Fruit fly (Drosophila melanogaster) whole organism, embryonic: Measurements from ENCODE around the gene eIF4E7.

Experiments used
- ATbp ChIP-seq: fragments of 200-800 bp; sonication (Bioruptor generic); optimal IDR thresholded peaks from 2 replicates; lab custom pipeline; 2017; ENCODE audit warnings: missing biosample characterization, mild to moderate bottlenecking, missing genetic modification characterization, missing genetic modification reagents
- Antp ChIP-seq: fragments of 200-800 bp; sonication (Bioruptor generic); optimal IDR thresholded peaks from 3 replicates; lab custom pipeline; 2016; ENCODE audit warnings: missing biosample characterization, missing genetic modification characterization
- Atf6 ChIP-seq: fragments of 200-800 bp; sonication (Bioruptor generic); IDR thresholded peaks from 2 replicates; pipeline ENCODE4 v1.3.6; 2022; ENCODE audit warnings: missing biosample characterization, missing genetic modification characterization
- BEAF-32 ChIP-seq: fragments of 200-800 bp; sonication (Bioruptor generic); optimal IDR thresholded peaks from 3 replicates; lab custom pipeline; 2017; ENCODE audit warnings: missing biosample characterization, missing genetic modification characterization, mild to moderate bottlenecking, moderate library complexity, missing genetic modification reagents
- CG10543 ChIP-seq: fragments of 200-800 bp; sonication (Bioruptor generic); optimal IDR thresholded peaks from 3 replicates; lab custom pipeline; 2017; ENCODE audit warnings: missing biosample characterization, mild to moderate bottlenecking, missing genetic modification characterization, moderate library complexity
- CG10959 ChIP-seq: fragments of 200-800 bp; sonication (Bioruptor generic); IDR thresholded peaks from 2 replicates; pipeline ENCODE4 v1.3.6; 2022; ENCODE audit warnings: missing biosample characterization, missing genetic modification characterization
- CG11504 ChIP-seq: fragments of 200-800 bp; sonication (Bioruptor generic); optimal IDR thresholded peaks from 3 replicates; lab custom pipeline; 2019; ENCODE audit warnings: missing biosample characterization, mild to moderate bottlenecking, missing genetic modification characterization, moderate library complexity
- CG11695 ChIP-seq: fragments of 200-800 bp; sonication (Bioruptor generic); IDR thresholded peaks from 3 replicates; pipeline ENCODE4 v1.3.6; 2022; ENCODE audit warnings: missing biosample characterization, missing genetic modification characterization
- CG1602 ChIP-seq: fragments of 200-800 bp; sonication (Bioruptor generic); optimal IDR thresholded peaks from 3 replicates; lab custom pipeline; 2016; ENCODE audit warnings: missing biosample characterization, missing genetic modification characterization
- CG17359 ChIP-seq: fragments of 200-800 bp; sonication (Bioruptor generic); optimal IDR thresholded peaks from 3 replicates; lab custom pipeline; 2018; ENCODE audit warnings: missing biosample characterization, mild to moderate bottlenecking, missing genetic modification characterization, moderate library complexity
- CG18599 ChIP-seq: fragments of 200-800 bp; sonication (Bioruptor generic); optimal IDR thresholded peaks from 3 replicates; lab custom pipeline; 2017; ENCODE audit warnings: missing biosample characterization, missing genetic modification characterization, mild to moderate bottlenecking, moderate library complexity, missing genetic modification reagents
- CG2129 ChIP-seq: fragments of 200-800 bp; sonication (Bioruptor generic); IDR thresholded peaks from 2 replicates; pipeline ENCODE4 v1.3.6; 2022; ENCODE audit warnings: missing biosample characterization, missing genetic modification characterization; ENCODE audit not compliant: partially characterized antibody
- CG2199 ChIP-seq: fragments of 200-800 bp; sonication (Bioruptor generic); IDR thresholded peaks from 3 replicates; pipeline ENCODE4 v1.3.6; 2022; ENCODE audit warnings: missing biosample characterization, missing genetic modification characterization
- CG2678 ChIP-seq: fragments of 200-800 bp; sonication (Bioruptor generic); optimal IDR thresholded peaks from 3 replicates; lab custom pipeline; 2019; ENCODE audit warnings: missing biosample characterization, mild to moderate bottlenecking, missing genetic modification characterization, moderate library complexity
- CG32532 ChIP-seq: fragments of 200-800 bp; sonication (Bioruptor generic); IDR thresholded peaks from 2 replicates; pipeline ENCODE4 v1.3.6; 2022; ENCODE audit warnings: missing biosample characterization, missing genetic modification characterization
- CG3847 ChIP-seq: fragments of 200-800 bp; sonication (Bioruptor generic); IDR thresholded peaks from 2 replicates; pipeline ENCODE4 v1.3.6; 2022; ENCODE audit warnings: missing biosample characterization, missing genetic modification characterization
- CG6272 ChIP-seq: fragments of 200-800 bp; sonication (Bioruptor generic); IDR thresholded peaks from 2 replicates; pipeline ENCODE4 v1.3.6; 2022; ENCODE audit warnings: missing biosample characterization, missing genetic modification characterization
- CG6683 ChIP-seq: fragments of 200-800 bp; sonication (Bioruptor generic); optimal IDR thresholded peaks from 2 replicates; lab custom pipeline; 2017; ENCODE audit warnings: missing biosample characterization, mild to moderate bottlenecking, missing genetic modification characterization, missing genetic modification reagents
- CG8290 ChIP-seq, 3 experiments: fragments of 200-800 bp; sonication (Bioruptor generic); optimal IDR thresholded peaks; 2 replicates each; lab custom pipeline; 2016 to 2019; ENCODE audit warnings: missing biosample characterization in 3 of 3, missing genetic modification characterization in 3 of 3, mild to moderate bottlenecking in 2 of 3, moderate library complexity in 1 of 3
- CG8765 ChIP-seq: fragments of 200-800 bp; sonication (Bioruptor generic); IDR thresholded peaks from 2 replicates; pipeline ENCODE4 v1.3.6; 2022; ENCODE audit warnings: missing biosample characterization, missing genetic modification characterization
- CG9215 ChIP-seq: fragments of 200-800 bp; sonication (Bioruptor generic); IDR thresholded peaks from 2 replicates; pipeline ENCODE4 v1.3.6; 2022; ENCODE audit warnings: missing biosample characterization, missing genetic modification characterization
- Dfd ChIP-seq, 2 experiments: fragments of >200 bp; optimal IDR thresholded peaks; 2 replicates each; lab custom pipeline; 2017; ENCODE audit warnings: missing biosample characterization in 2 of 2, missing genetic modification characterization in 2 of 2
- Dip2 ChIP-seq: fragments of 200-800 bp; sonication (Bioruptor generic); IDR thresholded peaks from 2 replicates; pipeline ENCODE4 v1.3.6; 2022; ENCODE audit warnings: missing biosample characterization, missing genetic modification characterization
- Doc3 ChIP-seq: fragments of 200-800 bp; sonication (Bioruptor generic); IDR thresholded peaks from 3 replicates; pipeline ENCODE4 v1.3.6; 2022; ENCODE audit warnings: missing biosample characterization, missing genetic modification characterization; ENCODE audit not compliant: partially characterized antibody
- Drgx ChIP-seq: fragments of 200-800 bp; sonication (Bioruptor generic); IDR thresholded peaks from 2 replicates; pipeline ENCODE4 v1.3.6; 2022; ENCODE audit warnings: missing biosample characterization, missing genetic modification characterization
- GATAe ChIP-seq: fragments of 200-800 bp; sonication (Bioruptor generic); conservative IDR thresholded peaks from 2 replicates; pipeline ENCODE4 v1.3.6; 2022; ENCODE audit warnings: missing biosample characterization, missing genetic modification characterization
- Hey ChIP-seq: fragments of 200-800 bp; sonication (Bioruptor generic); optimal IDR thresholded peaks from 3 replicates; lab custom pipeline; 2018; ENCODE audit warnings: missing biosample characterization, mild to moderate bottlenecking, missing genetic modification characterization
- Med ChIP-seq: fragments of 200-800 bp; sonication (Bioruptor generic); peaks from one replicate; lab custom pipeline; 2016; ENCODE audit warnings: missing biosample characterization, missing genetic modification characterization, mild to moderate bottlenecking, inconsistent platforms, moderate library complexity
- NC2β ChIP-seq: fragments of 200-800 bp; sonication (Bioruptor generic); optimal IDR thresholded peaks from 2 replicates; lab custom pipeline; 2016; ENCODE audit warnings: missing biosample characterization, missing genetic modification characterization
- NfI ChIP-seq: fragments of 200-800 bp; sonication (Bioruptor generic); optimal IDR thresholded peaks from 3 replicates; lab custom pipeline; 2018; ENCODE audit warnings: missing biosample characterization, mild to moderate bottlenecking, missing genetic modification characterization, moderate library complexity
- Oaz ChIP-seq: fragments of 200-800 bp; sonication (Bioruptor generic); IDR thresholded peaks from 2 replicates; pipeline ENCODE4 v1.3.6; 2022; ENCODE audit warnings: missing biosample characterization, missing genetic modification characterization
- Pdp1 ChIP-seq, 2 experiments: fragments of 200-800 bp; sonication (Bioruptor generic); optimal IDR thresholded peaks; 3 replicates each; lab custom pipeline; 2016; ENCODE audit warnings: missing biosample characterization in 2 of 2, missing genetic modification characterization in 2 of 2, mild to moderate bottlenecking in 1 of 2, moderate library complexity in 1 of 2
- Ptx1 ChIP-seq: fragments of 200-800 bp; sonication (Bioruptor generic); IDR thresholded peaks from 2 replicates; pipeline ENCODE4 v1.3.6; 2022; ENCODE audit warnings: missing biosample characterization, missing genetic modification characterization
- Rfx ChIP-seq: fragments of 200-800 bp; sonication (Bioruptor generic); IDR thresholded peaks from 2 replicates; pipeline ENCODE4 v1.3.6; 2022; ENCODE audit warnings: missing biosample characterization, missing genetic modification characterization
- Sox102F ChIP-seq: fragments of 200-800 bp; sonication (Bioruptor generic); optimal IDR thresholded peaks from 2 replicates; lab custom pipeline; 2018; ENCODE audit warnings: missing biosample characterization, mild to moderate bottlenecking, missing genetic modification characterization, moderate library complexity
- Spps ChIP-seq: fragments of 200-800 bp; sonication (Bioruptor generic); optimal IDR thresholded peaks from 2 replicates; lab custom pipeline; 2018; ENCODE audit warnings: missing biosample characterization, mild to moderate bottlenecking, missing genetic modification characterization
- Vsx1 ChIP-seq: fragments of 200-800 bp; sonication (Bioruptor generic); optimal IDR thresholded peaks from 2 replicates; lab custom pipeline; 2017; ENCODE audit warnings: missing biosample characterization, mild to moderate bottlenecking, missing genetic modification characterization, missing genetic modification reagents
- Xrp1 ChIP-seq: fragments of 200-800 bp; sonication (Bioruptor generic); IDR thresholded peaks from 2 replicates; pipeline ENCODE4 v1.3.6; 2022; ENCODE audit warnings: missing biosample characterization, missing genetic modification characterization
- ara ChIP-seq: fragments of 200-800 bp; sonication (Bioruptor generic); IDR thresholded peaks from 2 replicates; pipeline ENCODE4 v1.3.6; 2022; ENCODE audit warnings: missing biosample characterization, missing genetic modification characterization
- bcd ChIP-seq: fragments of 200-800 bp; sonication (Bioruptor generic); optimal IDR thresholded peaks from 2 replicates; lab custom pipeline; 2017; ENCODE audit warnings: missing biosample characterization, mild to moderate bottlenecking, missing genetic modification characterization
- bowl ChIP-seq: fragments of 200-800 bp; sonication (Bioruptor generic); IDR thresholded peaks from 2 replicates; pipeline ENCODE4 v1.3.6; 2022; ENCODE audit warnings: missing biosample characterization, missing genetic modification characterization
- fd102C ChIP-seq: fragments of 200-800 bp; sonication (Bioruptor generic); optimal IDR thresholded peaks from 2 replicates; lab custom pipeline; 2018; ENCODE audit warnings: missing biosample characterization, mild to moderate bottlenecking, missing genetic modification characterization, moderate library complexity
- jigr1 ChIP-seq: fragments of 200-800 bp; sonication (Bioruptor generic); IDR thresholded peaks from 3 replicates; pipeline ENCODE4 v1.3.6; 2022; ENCODE audit warnings: missing biosample characterization, missing genetic modification characterization
- mirr ChIP-seq: fragments of 200-800 bp; sonication (Bioruptor generic); optimal IDR thresholded peaks from 3 replicates; lab custom pipeline; 2018; ENCODE audit warnings: missing biosample characterization, mild to moderate bottlenecking, missing genetic modification characterization
- pum ChIP-seq: fragments of 200-800 bp; sonication (Bioruptor generic); optimal IDR thresholded peaks from 2 replicates; lab custom pipeline; 2016; ENCODE audit warnings: missing biosample characterization, missing genetic modification characterization
- ro ChIP-seq: fragments of 200-800 bp; sonication (Bioruptor generic); IDR thresholded peaks from 2 replicates; pipeline ENCODE4 v1.3.6; 2022; ENCODE audit warnings: missing biosample characterization, missing genetic modification characterization
- row ChIP-seq: fragments of 200-800 bp; sonication (Bioruptor generic); IDR thresholded peaks from 3 replicates; pipeline ENCODE4 v1.3.6; 2022; ENCODE audit warnings: missing biosample characterization, missing genetic modification characterization
- sd ChIP-seq: fragments of 200-800 bp; sonication (Bioruptor generic); optimal IDR thresholded peaks from 3 replicates; lab custom pipeline; 2018; ENCODE audit warnings: missing biosample characterization, mild to moderate bottlenecking, missing genetic modification characterization, moderate library complexity
- slp2 ChIP-seq: fragments of 200-800 bp; sonication (Bioruptor generic); optimal IDR thresholded peaks from 2 replicates; lab custom pipeline; 2016; ENCODE audit warnings: missing biosample characterization, missing genetic modification characterization
- sug ChIP-seq: fragments of 200-800 bp; optimal IDR thresholded peaks from 2 replicates; lab custom pipeline; 2019; ENCODE audit warnings: missing biosample characterization, mild to moderate bottlenecking, missing genetic modification characterization, moderate library complexity
- tin ChIP-seq: fragments of 200-800 bp; sonication (Bioruptor generic); optimal IDR thresholded peaks from 3 replicates; lab custom pipeline; 2016; ENCODE audit warnings: missing biosample characterization, missing genetic modification characterization

The eIF4E7 gene

DNA sequence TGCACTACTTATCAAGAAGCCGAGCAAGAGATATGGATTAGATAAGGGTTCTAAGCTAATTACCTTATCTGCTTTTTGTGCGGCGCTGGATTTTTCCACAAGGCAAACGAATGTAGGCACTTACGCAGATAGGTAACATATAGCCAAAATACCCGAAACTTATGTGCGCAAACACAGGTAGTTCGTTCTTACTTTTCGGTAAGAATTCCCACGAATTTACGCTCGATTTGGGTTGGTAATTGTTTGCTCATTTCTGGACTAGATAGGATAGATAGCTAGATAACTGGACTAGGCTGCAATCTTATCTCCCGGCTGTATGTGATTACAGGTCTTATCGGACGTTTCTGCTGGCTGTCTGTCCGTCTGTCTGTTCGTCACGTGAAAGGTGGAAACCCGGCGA is 41.8 kb downstream of the eIF4E7 start (continued):
- TF ChIP-seq CG18599 (GFP tag; lab: Kevin White, UChicago) (peak; percentile 28), Doc3 (GFP tag; lab: Robert Waterston, UW) (no peak), CG2199 (no peak), CG2129 (GFP tag; lab: Robert Waterston, UW) (no peak), CG11695 (GFP tag; lab: Robert Waterston, UW) (no peak), GATAe (GFP tag; lab: Robert Waterston, UW) (peak; percentile 75; the same call in 1 of the 2 replicates), NfI (no peak), Pdp1 (GFP tag; optimal IDR thresholded peaks at IDR 0.05; lab: Kevin White, UChicago) (peak in 1 of 2 experiments; percentile 15), jigr1 (GFP tag; lab: Robert Waterston, UW) (no peak), sd (tag; lab: Kevin White, UChicago) (peak; percentile 57), Oaz (no peak), Dfd (GFP tag; optimal IDR thresholded peaks at IDR 0.05; lab: Kevin White, UChicago) (no peak), CG1602 (GFP tag; lab: Kevin White, UChicago) (no peak), CG6272 (GFP tag; lab: Robert Waterston, UW) (no peak), CG10959 (GFP tag; lab: Robert Waterston, UW) (no peak), fd102C (GFP tag; lab: Kevin White, UChicago) (no peak), sug (peak; percentile 49), CG6683 (GFP tag; lab: Kevin White, UChicago) (no peak), slp2 (GFP tag; lab: Kevin White, UChicago) (no peak), ara (GFP tag; lab: Robert Waterston, UW) (no peak), mirr (GFP tag; lab: Kevin White, UChicago) (peak; percentile 90), Hey (tag; lab: Kevin White, UChicago) (no peak), Vsx1 (GFP tag; lab: Kevin White, UChicago) (peak; percentile 98), Dip2 (no peak), BEAF-32 (GFP tag; lab: Kevin White, UChicago) (no peak), ro (GFP tag; lab: Robert Waterston, UW) (no peak), CG10543 (GFP tag; lab: Kevin White, UChicago) (peak; percentile 59), NC2β (GFP tag; lab: Kevin White, UChicago) (no peak), tin (GFP tag; lab: Kevin White, UChicago) (no peak), CG8765 (GFP tag; lab: Robert Waterston, UW) (no peak)

dm6 chrX:1119174-1119573 is 43.0 kb downstream of the eIF4E7 start:
- TF ChIP-seq CG17359, result peak; percentile 31
- TF ChIP-seq Sox102F (GFP tag; lab: Kevin White, UChicago), result peak; percentile 17
- peak; percentile 18 for TF ChIP-seq pum (GFP tag; lab: Kevin White, UChicago)
- peak; percentile 56; the same call in 1 of the 2 replicates for TF ChIP-seq Rfx (GFP tag; lab: Robert Waterston, UW)
- peak; percentile 40 for TF ChIP-seq CG11504 (tag; lab: Kevin White, UChicago)
- no peak for TF ChIP-seq CG8290 (GFP tag; optimal IDR thresholded peaks at IDR 0.05; lab: Kevin White, UChicago)
- peak in 1 of 2 experiments; percentile 0 for TF ChIP-seq CG8290 (tag; optimal IDR thresholded peaks at IDR 0.05; lab: Kevin White, UChicago)
- TF ChIP-seq CG2678 (tag; lab: Kevin White, UChicago), result no peak
- no peak for TF ChIP-seq Spps (tag; lab: Kevin White, UChicago)
- no peak for TF ChIP-seq bcd (GFP tag; lab: Kevin White, UChicago)
- TF ChIP-seq Med (GFP tag; lab: Kevin White, UChicago), result peak; percentile 76
- 0 out of 2 replicates have a peak, but pooled peaks have one; percentile 15 for TF ChIP-seq CG3847 (GFP tag; lab: Robert Waterston, UW)
- peak; percentile 46; the same call in 1 of the 2 replicates for TF ChIP-seq Xrp1 (GFP tag; lab: Robert Waterston, UW)
- TF ChIP-seq CG18599 (GFP tag; lab: Kevin White, UChicago), result peak; percentile 4
- TF ChIP-seq Atf6 (GFP tag; lab: Robert Waterston, UW), result peak; percentile 33; the same call in 1 of the 2 replicates
- peak; percentile 84 for TF ChIP-seq Drgx
- TF ChIP-seq bowl (GFP tag; lab: Robert Waterston, UW), result 0 out of 2 replicates have a peak, but pooled peaks have one; percentile 30
- no peak for TF ChIP-seq ATbp (GFP tag; lab: Kevin White, UChicago)
- TF ChIP-seq CG32532 (GFP tag; lab: Robert Waterston, UW), result 0 out of 2 replicates have a peak, but pooled peaks have one; percentile 27
- peak; percentile 16 for TF ChIP-seq Antp
- no peak for TF ChIP-seq CG9215
- peak; percentile 58 for TF ChIP-seq row (GFP tag; lab: Robert Waterston, UW)
- TF ChIP-seq Ptx1 (GFP tag; lab: Robert Waterston, UW), result peak; percentile 41
